Worm (Caenorhabditis elegans): ENCODE measurements around the gene Y97E10AL.1.

DNA sequence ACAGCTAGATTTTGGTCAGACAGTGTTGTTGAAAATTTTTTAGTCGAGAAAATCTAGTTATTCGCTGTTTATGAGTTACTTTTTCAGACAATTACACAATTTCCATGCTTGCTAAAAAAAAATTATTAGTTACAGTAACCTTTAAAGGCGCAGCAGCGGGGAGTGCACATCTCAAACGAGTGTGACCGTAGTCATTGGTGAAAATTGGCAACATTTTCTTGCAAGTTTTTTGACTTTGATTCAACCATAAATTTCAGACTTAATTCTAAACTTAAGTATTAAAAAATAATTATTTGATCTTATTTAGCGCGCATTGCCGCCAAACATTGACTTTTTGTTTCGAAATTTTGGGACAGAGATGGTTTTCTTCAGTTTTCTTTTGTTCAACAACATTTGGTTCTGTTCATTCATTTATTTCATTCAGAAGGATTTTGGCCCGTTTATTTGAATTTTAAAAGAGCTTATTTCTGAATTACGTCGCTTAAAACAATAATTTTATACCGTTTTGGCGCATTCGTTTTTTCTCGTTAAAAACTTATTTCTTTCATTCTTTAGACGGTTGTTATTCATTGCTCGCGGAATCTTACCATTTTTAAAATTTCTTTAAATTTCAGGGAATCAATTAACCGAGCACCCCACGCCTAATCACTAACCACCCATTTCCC lies 43.0 kb downstream of the Y97E10AL.1 start, which contains the start of gene oma-2:
- TF ChIP-seq fkh-4 (tag; optimal IDR thresholded peaks at IDR 0.05; ENCODE audit: borderline replicate concordance) (no peak), ceh-82 (tag; optimal IDR thresholded peaks at IDR 0.05) (no peak), ces-1 (GFP tag; optimal IDR thresholded peaks at IDR 0.05) (no peak), nhr-11 (tag; optimal IDR thresholded peaks at IDR 0.05) (no peak), nhr-12 (tag; optimal IDR thresholded peaks at IDR 0.05) (no peak), hlh-4 (tag; optimal IDR thresholded peaks at IDR 0.05) (no peak), ceh-63 (GFP tag; optimal IDR thresholded peaks at IDR 0.05) (no peak)
